Worm (Caenorhabditis elegans): ENCODE data around the gene T25B9.6.

DNA sequence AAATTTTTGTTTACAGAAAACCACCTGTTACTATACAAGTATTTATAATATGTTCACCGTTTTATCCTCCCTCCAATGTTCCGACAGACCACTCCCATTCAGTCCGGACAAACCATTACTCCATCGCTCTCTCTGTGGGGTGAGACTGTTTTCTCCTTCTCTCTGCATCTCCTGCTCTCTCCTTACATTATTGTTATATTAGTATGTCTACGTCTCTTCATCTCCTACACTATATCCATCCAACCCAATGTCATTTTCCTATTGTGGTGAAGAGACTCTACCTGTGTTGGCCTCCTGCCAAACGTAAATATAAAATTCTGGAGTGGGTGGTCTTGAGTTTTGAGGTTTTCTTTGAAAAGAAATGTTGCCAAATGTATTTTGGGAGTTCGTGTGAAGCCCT is 43.3 kb upstream of the T25B9.6 start:
- no peak for TF ChIP-seq lin-38 (GFP tag; IDR thresholded peaks at IDR 0.05)
- no peak for TF ChIP-seq ceh-20 (GFP tag; IDR thresholded peaks at IDR 0.05)
- no peak for TF ChIP-seq cey-2 (tag; optimal IDR thresholded peaks at IDR 0.05; ENCODE audit: borderline replicate concordance, insufficient read depth)
- no peak for TF ChIP-seq lir-3 (tag; optimal IDR thresholded peaks at IDR 0.05)
- TF ChIP-seq ceh-82 (tag; optimal IDR thresholded peaks at IDR 0.05), result no peak
- TF ChIP-seq ama-1 (optimal IDR thresholded peaks at IDR 0.05), result no peak
- no peak for TF ChIP-seq nhr-25 (tag; optimal IDR thresholded peaks at IDR 0.05; ENCODE audit: borderline replicate concordance, insufficient read depth)
- TF ChIP-seq F44E2.7 (GFP tag; IDR thresholded peaks at IDR 0.05), result no peak
- TF ChIP-seq F10B5.3 (tag; optimal IDR thresholded peaks at IDR 0.05), result no peak
- TF ChIP-seq rbr-2 (tag; optimal IDR thresholded peaks at IDR 0.05), result no peak
- TF ChIP-seq jun-1 (tag; optimal IDR thresholded peaks at IDR 0.05), result no peak
